Worm (Caenorhabditis elegans) whole organism, L4 larva: Measurements from ENCODE around the gene C34H4.2.

Experiments
- egl-27 ChIP-seq: sonication (generic microtip); optimal IDR thresholded peaks from 3 replicates; lab custom pipeline; 2017; ENCODE audit warnings: missing biosample characterization, missing genetic modification reagents, missing genetic modification characterization
- lir-3 ChIP-seq: sonication (generic microtip); optimal IDR thresholded peaks from 2 replicates; lab custom pipeline; 2016; ENCODE audit warnings: mild to moderate bottlenecking, missing genetic modification characterization, missing compliant biosample characterization
- mdl-1 ChIP-seq, 2 experiments: fragments of 150-350 bp in 1 of 2; sonication (generic microtip) in 1 of 2; optimal IDR thresholded peaks; 2 replicates each; lab custom pipeline; 2014 to 2017; ENCODE audit warnings: missing biosample characterization in 2 of 2, missing genetic modification characterization in 2 of 2
- nhr-28 ChIP-seq: fragments of 150-350 bp; optimal IDR thresholded peaks from 2 replicates; lab custom pipeline; 2014; ENCODE audit warnings: missing biosample characterization, missing genetic modification characterization
- nhr-76 ChIP-seq: fragments of 150-350 bp; optimal IDR thresholded peaks from 2 replicates; lab custom pipeline; 2014; ENCODE audit warnings: missing biosample characterization, missing genetic modification characterization

DNA sequence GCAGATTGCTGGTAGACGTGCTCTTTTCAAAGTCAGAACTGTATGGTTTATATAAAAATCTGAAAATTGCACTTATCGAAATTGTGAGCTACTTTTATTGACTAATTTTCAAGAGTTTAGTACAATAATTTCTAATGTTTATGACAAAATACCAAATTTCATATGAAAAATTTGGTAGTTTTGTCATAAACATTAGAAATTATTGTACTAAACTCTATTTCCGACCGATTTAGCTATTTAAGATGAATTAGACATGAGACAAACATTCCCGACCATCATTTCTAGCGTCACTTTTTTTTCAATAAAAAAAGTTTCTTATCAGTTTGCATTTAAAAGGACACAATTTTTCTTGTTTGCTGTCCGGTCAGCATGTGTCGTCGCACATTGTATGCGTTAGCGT lies 3.0 kb upstream of the C34H4.2 start, which contains the start of gene tag-244:
- TF ChIP-seq mdl-1 (tag; optimal IDR thresholded peaks at IDR 0.05; lab: Kevin White, UChicago) (no peak), nhr-76 (tag; lab: Kevin White, UChicago) (no peak), nhr-28 (tag; lab: Kevin White, UChicago) (peak; percentile 9), lir-3 (no peak), egl-27 (no peak)
